Fruit fly (Drosophila melanogaster): ENCODE data around the gene Grx1.

Gene Grx1

dm6 chr3L:18889222-18889866, 20.3 kb downstream of the Grx1 start:
- TF ChIP-seq fd96Ca (GFP tag; IDR thresholded peaks at IDR 0.05) (no peak), CG32121 (GFP tag; IDR thresholded peaks at IDR 0.05) (0 out of 2 replicates have a peak, but pooled peaks have one; percentile 14), CG8159 (tag; optimal IDR thresholded peaks at IDR 0.05) (peak; percentile 47), CG14655 (GFP tag; optimal IDR thresholded peaks at IDR 0.05) (peak; percentile 36), CG17806 (tag; optimal IDR thresholded peaks at IDR 0.05) (peak; percentile 4), Pif1A (GFP tag; optimal IDR thresholded peaks at IDR 0.05) (peak; percentile 19), rn (GFP tag; IDR thresholded peaks at IDR 0.05) (no peak), EcR (GFP tag; optimal IDR thresholded peaks at IDR 0.05) (peak; percentile 71), Ets98B (GFP tag; IDR thresholded peaks at IDR 0.05) (peak; percentile 72), CG12605 (GFP tag; IDR thresholded peaks at IDR 0.05) (peak; percentile 56), D1 (tag; optimal IDR thresholded peaks at IDR 0.05) (no peak), Pif1B (GFP tag; optimal IDR thresholded peaks at IDR 0.05) (no peak), CG4496 (GFP tag; IDR thresholded peaks at IDR 0.05) (peak; percentile 75; the same call in 2 of the 3 replicates), CG10348 (GFP tag; IDR thresholded peaks at IDR 0.05) (no peak), CG8301 (tag; optimal IDR thresholded peaks at IDR 0.05) (peak; percentile 26), gl (tag; optimal IDR thresholded peaks at IDR 0.05) (peak; percentile 62), CG13204 (GFP tag; optimal IDR thresholded peaks at IDR 0.05) (no peak), CG15710 (tag; optimal IDR thresholded peaks at IDR 0.05) (no peak), CG34367 (tag; optimal IDR thresholded peaks at IDR 0.05) (no peak), CG9948 (tag; optimal IDR thresholded peaks at IDR 0.05) (no peak), Snoo (tag; optimal IDR thresholded peaks at IDR 0.05) (peak; percentile 16)

dm6 chr3L:18890283-18891175, 21.5 kb downstream of the Grx1 start, which contains the start of gene CG3961:
Gene CG3961 (minus strand): TSS chr3L:18890483.
- peak; percentile 99 for TF ChIP-seq CG8301 (tag; optimal IDR thresholded peaks at IDR 0.05)
- peak; percentile 94 for TF ChIP-seq Pif1A (GFP tag; optimal IDR thresholded peaks at IDR 0.05)
- peak; percentile 95 for TF ChIP-seq CG32121 (GFP tag; IDR thresholded peaks at IDR 0.05)
- peak; percentile 99 for TF ChIP-seq CG17806 (tag; optimal IDR thresholded peaks at IDR 0.05)
- peak; percentile 88 for TF ChIP-seq CG4496 (GFP tag; IDR thresholded peaks at IDR 0.05)
- peak; percentile 100 for TF ChIP-seq CG14655 (GFP tag; optimal IDR thresholded peaks at IDR 0.05)
- peak; percentile 70 for TF ChIP-seq EcR (GFP tag; optimal IDR thresholded peaks at IDR 0.05)
- TF ChIP-seq gl (tag; optimal IDR thresholded peaks at IDR 0.05): peak; percentile 90
- TF ChIP-seq CG12605 (GFP tag; IDR thresholded peaks at IDR 0.05): peak; percentile 81
- peak; percentile 94 for TF ChIP-seq CG13204 (GFP tag; optimal IDR thresholded peaks at IDR 0.05)
- peak; percentile 96 for TF ChIP-seq Pif1B (GFP tag; optimal IDR thresholded peaks at IDR 0.05)
- peak; percentile 69; the same call in 1 of the 2 replicates for TF ChIP-seq CG10348 (GFP tag; IDR thresholded peaks at IDR 0.05)
- peak; percentile 65; the same call in 2 of the 3 replicates for TF ChIP-seq fd96Ca (GFP tag; IDR thresholded peaks at IDR 0.05)
- peak; percentile 98 for TF ChIP-seq D1 (tag; optimal IDR thresholded peaks at IDR 0.05)
- peak; percentile 80 for TF ChIP-seq Ets98B (GFP tag; IDR thresholded peaks at IDR 0.05)
- TF ChIP-seq CG8159 (tag; optimal IDR thresholded peaks at IDR 0.05): peak; percentile 98
- TF ChIP-seq CG9948 (tag; optimal IDR thresholded peaks at IDR 0.05): peak; percentile 99
- peak; percentile 99 for TF ChIP-seq CG34367 (tag; optimal IDR thresholded peaks at IDR 0.05)
- peak; percentile 99 for TF ChIP-seq CG15710 (tag; optimal IDR thresholded peaks at IDR 0.05)
- peak; percentile 81 for TF ChIP-seq rn (GFP tag; IDR thresholded peaks at IDR 0.05)
- TF ChIP-seq Snoo (tag; optimal IDR thresholded peaks at IDR 0.05): peak; percentile 99

- TF ChIP-seq fd96Ca (GFP tag; IDR thresholded peaks at IDR 0.05) (no peak), EcR (GFP tag; optimal IDR thresholded peaks at IDR 0.05) (peak; percentile 83), CG15710 (tag; optimal IDR thresholded peaks at IDR 0.05) (no peak)
Measured at dm6 chr3L:18891986-18892385, 23.0 kb downstream of the Grx1 start, which contains the start of gene NijB. Gene NijB (plus strand): TSS chr3L:18892383.

- peak; percentile 77 for TF ChIP-seq CG4496 (GFP tag; IDR thresholded peaks at IDR 0.05)
- peak; percentile 46; the same call in 1 of the 2 replicates for TF ChIP-seq CG12605 (GFP tag; IDR thresholded peaks at IDR 0.05)
- TF ChIP-seq CG34367 (tag; optimal IDR thresholded peaks at IDR 0.05): no peak
- no peak for TF ChIP-seq fd96Ca (GFP tag; IDR thresholded peaks at IDR 0.05)
- no peak for TF ChIP-seq CG8159 (tag; optimal IDR thresholded peaks at IDR 0.05)
- no peak for TF ChIP-seq CG9948 (tag; optimal IDR thresholded peaks at IDR 0.05)
- TF ChIP-seq Snoo (tag; optimal IDR thresholded peaks at IDR 0.05): no peak
- no peak for TF ChIP-seq EcR (GFP tag; optimal IDR thresholded peaks at IDR 0.05)
- TF ChIP-seq Pif1A (GFP tag; optimal IDR thresholded peaks at IDR 0.05): no peak
- TF ChIP-seq CG15710 (tag; optimal IDR thresholded peaks at IDR 0.05): no peak
- TF ChIP-seq CG10348 (GFP tag; IDR thresholded peaks at IDR 0.05): no peak
- TF ChIP-seq CG17806 (tag; optimal IDR thresholded peaks at IDR 0.05): no peak
- TF ChIP-seq CG8301 (tag; optimal IDR thresholded peaks at IDR 0.05): no peak
- TF ChIP-seq CG14655 (GFP tag; optimal IDR thresholded peaks at IDR 0.05): no peak
- no peak for TF ChIP-seq rn (GFP tag; IDR thresholded peaks at IDR 0.05)
- no peak for TF ChIP-seq CG13204 (GFP tag; optimal IDR thresholded peaks at IDR 0.05)
- no peak for TF ChIP-seq D1 (tag; optimal IDR thresholded peaks at IDR 0.05)
- peak; percentile 27; the same call in 1 of the 2 replicates for TF ChIP-seq CG32121 (GFP tag; IDR thresholded peaks at IDR 0.05)
- TF ChIP-seq Pif1B (GFP tag; optimal IDR thresholded peaks at IDR 0.05): no peak
- TF ChIP-seq Ets98B (GFP tag; IDR thresholded peaks at IDR 0.05): peak; percentile 63; the same call in 1 of the 2 replicates
- TF ChIP-seq gl (tag; optimal IDR thresholded peaks at IDR 0.05): no peak
Measured at dm6 chr3L:18895079-18895478, 26.0 kb downstream of the Grx1 start.
